Worm (Caenorhabditis elegans): ENCODE measurements around the gene T10H9.1.

DNA sequence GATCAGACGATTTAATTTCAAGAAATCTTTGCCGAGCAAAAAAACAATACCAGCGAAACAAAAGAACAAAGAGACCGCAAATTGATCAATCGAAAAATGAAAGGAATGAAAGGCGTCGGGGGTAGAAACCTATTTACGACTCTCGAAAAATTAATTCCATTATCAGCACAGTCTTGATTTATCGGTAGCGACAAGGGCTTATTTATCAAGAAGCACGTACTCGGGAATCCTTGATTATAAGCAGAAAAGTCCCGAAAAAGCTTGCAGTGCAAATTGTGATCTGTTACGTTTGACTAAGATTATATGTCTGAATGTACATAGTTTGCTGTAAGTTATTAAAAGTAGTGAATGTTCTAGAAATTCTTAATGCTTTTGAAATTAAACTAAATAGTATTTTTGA, 17.1 kb downstream of the T10H9.1 start:
- TF ChIP-seq ctbp-1 (GFP tag; IDR thresholded peaks at IDR 0.05) (no peak), mep-1 (tag; optimal IDR thresholded peaks at IDR 0.05) (no peak), skn-1 (tag; optimal IDR thresholded peaks at IDR 0.05) (no peak)

Measured in whole organism, L4 larva.